Fruit fly (Drosophila melanogaster): ENCODE data around the gene CG11498.
A peak's percentile ranks its signal among the peaks of the same experiment; 100 is the strongest.

The CG11498 gene

dm6 chr3R:30200091-30200698 is 39.9 kb upstream of the CG11498 start (continued):
- peak; percentile 3 for TF ChIP-seq CG4424 (GFP tag; optimal IDR thresholded peaks at IDR 0.05)
- TF ChIP-seq Hr51 (GFP tag; optimal IDR thresholded peaks at IDR 0.05) = peak in 1 of 2 experiments; percentile 42
- TF ChIP-seq Hey (tag; optimal IDR thresholded peaks at IDR 0.05) = peak; percentile 8
- TF ChIP-seq CG15269 (tag; optimal IDR thresholded peaks at IDR 0.05) = peak; percentile 35
- TF ChIP-seq cwo (GFP tag; optimal IDR thresholded peaks at IDR 0.05) = peak; percentile 82
- TF ChIP-seq hkb (optimal IDR thresholded peaks at IDR 0.05) = no peak
- peak; percentile 29; the same call in 1 of the 2 replicates for TF ChIP-seq hkb (GFP tag; IDR thresholded peaks at IDR 0.05)
- peak; percentile 24; the same call in 1 of the 2 replicates for TF ChIP-seq Adf1 (GFP tag; IDR thresholded peaks at IDR 0.05)
- peak; percentile 55; the same call in 1 of the 2 replicates for TF ChIP-seq al (GFP tag; IDR thresholded peaks at IDR 0.05)
- no peak for TF ChIP-seq CG9215 (GFP tag; IDR thresholded peaks at IDR 0.05)
- 0 out of 2 replicates have a peak, but pooled peaks have one; percentile 22 for TF ChIP-seq dimm (GFP tag; IDR thresholded peaks at IDR 0.05)
- no peak for TF ChIP-seq her (GFP tag; optimal IDR thresholded peaks at IDR 0.05)
- TF ChIP-seq slbo (GFP tag; IDR thresholded peaks at IDR 0.05) = peak; percentile 73
- TF ChIP-seq D19A (tag; optimal IDR thresholded peaks at IDR 0.05) = peak; percentile 0
- peak; percentile 21; the same call in 1 of the 2 replicates for TF ChIP-seq CG6689 (GFP tag; IDR thresholded peaks at IDR 0.05)
- no peak for TF ChIP-seq bcd (GFP tag; optimal IDR thresholded peaks at IDR 0.05)
- 0 out of 3 replicates have a peak, but pooled peaks have one; percentile 30 for TF ChIP-seq ci (GFP tag; IDR thresholded peaks at IDR 0.05)
- peak; percentile 2 for TF ChIP-seq Blimp-1 (GFP tag; optimal IDR thresholded peaks at IDR 0.05)
- TF ChIP-seq HLHmδ (GFP tag; optimal IDR thresholded peaks at IDR 0.05) = no peak
- TF ChIP-seq HLH54F (GFP tag; optimal IDR thresholded peaks at IDR 0.05) = peak; percentile 44
- TF ChIP-seq BtbVII (GFP tag; optimal IDR thresholded peaks at IDR 0.05) = no peak
- TF ChIP-seq Hr3 (GFP tag; optimal IDR thresholded peaks at IDR 0.05) = no peak

- TF ChIP-seq ash1 (GFP tag; optimal IDR thresholded peaks at IDR 0.05) (peak; percentile 27), Atf6 (GFP tag; IDR thresholded peaks at IDR 0.05) (peak; percentile 58), Mrtf (GFP tag; IDR thresholded peaks at IDR 0.05) (no peak), ind (GFP tag; optimal IDR thresholded peaks at IDR 0.05) (no peak), onecut (GFP tag; IDR thresholded peaks at IDR 0.05) (no peak), CG2120 (GFP tag; optimal IDR thresholded peaks at IDR 0.05) (peak; percentile 54), ranshi (GFP tag; IDR thresholded peaks at IDR 0.05) (0 out of 2 replicates have a peak, but pooled peaks have one; percentile 10), zen2 (GFP tag; IDR thresholded peaks at IDR 0.05; ENCODE audit: partially characterized antibody) (no peak), CG12659 (GFP tag; optimal IDR thresholded peaks at IDR 0.05) (peak; percentile 19), dan (GFP tag; IDR thresholded peaks at IDR 0.05) (no peak), CG16779 (GFP tag; IDR thresholded peaks at IDR 0.05) (no peak), Ets65A (GFP tag) (peak; percentile 57), CG18011 (GFP tag; optimal IDR thresholded peaks at IDR 0.05) (no peak), CG17359 (tag; optimal IDR thresholded peaks at IDR 0.05) (no peak), B-H2 (GFP tag; optimal IDR thresholded peaks at IDR 0.05) (peak; percentile 62), CG13123 (GFP tag; optimal IDR thresholded peaks at IDR 0.05) (no peak), Rfx (GFP tag; IDR thresholded peaks at IDR 0.05) (peak; percentile 43; the same call in 1 of the 2 replicates), Optix (GFP tag; IDR thresholded peaks at IDR 0.05) (no peak), CG12391 (tag; optimal IDR thresholded peaks at IDR 0.05) (no peak), Camta (GFP tag; optimal IDR thresholded peaks at IDR 0.05) (no peak), odd (GFP tag; optimal IDR thresholded peaks at IDR 0.05) (peak; percentile 16), slbo (GFP tag; IDR thresholded peaks at IDR 0.05) (0 out of 2 replicates have a peak, but pooled peaks have one; percentile 19), Gug (GFP tag; IDR thresholded peaks at IDR 0.05) (no peak), Neu2 (GFP tag; optimal IDR thresholded peaks at IDR 0.05; ENCODE audit: borderline replicate concordance) (no peak), BtbVII (GFP tag; optimal IDR thresholded peaks at IDR 0.05) (peak; percentile 20), CG10147 (GFP tag; optimal IDR thresholded peaks at IDR 0.05) (peak; percentile 5), CG30431 (GFP tag; optimal IDR thresholded peaks at IDR 0.05) (no peak), CG13894 (tag; optimal IDR thresholded peaks at IDR 0.05) (peak; percentile 65), CG12071 (GFP tag; optimal IDR thresholded peaks at IDR 0.05) (peak; percentile 43), fd96Cb (tag; optimal IDR thresholded peaks at IDR 0.05) (no peak)
Observed at dm6 chr3R:30198793-30199192, 38.5 kb upstream of the CG11498 start.
